Fruit fly (Drosophila melanogaster) whole organism, embryonic: ENCODE measurements around the gene CG42828.

ENCODE experiments used
- ATbp ChIP-seq: fragments of 200-800 bp; sonication (Bioruptor generic); optimal IDR thresholded peaks from 2 replicates; lab custom pipeline; 2017; ENCODE audit warnings: missing biosample characterization, mild to moderate bottlenecking, missing genetic modification characterization, missing genetic modification reagents
- Atf3 ChIP-seq: fragments of 200-800 bp; sonication (Bioruptor generic); optimal IDR thresholded peaks from 3 replicates; lab custom pipeline; 2016; ENCODE audit warnings: missing biosample characterization, missing genetic modification characterization
- CG12942 ChIP-seq: fragments of 200-800 bp; sonication (Bioruptor generic); optimal IDR thresholded peaks from 3 replicates; lab custom pipeline; 2016; ENCODE audit warnings: missing biosample characterization, missing genetic modification characterization
- CG15479 ChIP-seq: fragments of 200-800 bp; sonication (Bioruptor generic); optimal IDR thresholded peaks from 3 replicates; lab custom pipeline; 2019; ENCODE audit warnings: missing biosample characterization, mild to moderate bottlenecking, missing genetic modification characterization, moderate library complexity
- CG17612 ChIP-seq: fragments of 200-800 bp; sonication (Bioruptor generic); IDR thresholded peaks from 2 replicates; pipeline ENCODE4 v1.3.6; 2022; ENCODE audit warnings: missing biosample characterization, missing genetic modification characterization
- CG2116 ChIP-seq: fragments of 200-800 bp; sonication (Bioruptor generic); optimal IDR thresholded peaks from 3 replicates; lab custom pipeline; 2018; ENCODE audit warnings: missing biosample characterization, mild to moderate bottlenecking, missing genetic modification characterization
- CG2199 ChIP-seq: fragments of 200-800 bp; sonication (Bioruptor generic); IDR thresholded peaks from 3 replicates; pipeline ENCODE4 v1.3.6; 2022; ENCODE audit warnings: missing biosample characterization, missing genetic modification characterization
- CG2202 ChIP-seq: fragments of 200-800 bp; sonication (Bioruptor generic); optimal IDR thresholded peaks from 2 replicates; lab custom pipeline; 2018; ENCODE audit warnings: missing biosample characterization, mild to moderate bottlenecking, missing genetic modification characterization
- CG3995 ChIP-seq: fragments of 200-800 bp; sonication (Bioruptor generic); optimal IDR thresholded peaks from 3 replicates; lab custom pipeline; 2016; ENCODE audit warnings: missing biosample characterization, missing genetic modification characterization
- CG4282 ChIP-seq: fragments of 200-800 bp; sonication (Bioruptor generic); optimal IDR thresholded peaks from 2 replicates; lab custom pipeline; 2016; ENCODE audit warnings: missing biosample characterization, missing genetic modification characterization
- CG4854 ChIP-seq: fragments of 200-800 bp; sonication (Bioruptor generic); optimal IDR thresholded peaks from 2 replicates; lab custom pipeline; 2016; ENCODE audit warnings: missing biosample characterization, missing genetic modification characterization, inconsistent platforms
- CG7745 ChIP-seq: fragments of 200-800 bp; sonication (Bioruptor generic); optimal IDR thresholded peaks from 2 replicates; lab custom pipeline; 2018; ENCODE audit warnings: missing biosample characterization, mild to moderate bottlenecking, missing genetic modification characterization, moderate library complexity
- CG8281 ChIP-seq: fragments of 200-800 bp; sonication (Bioruptor generic); optimal IDR thresholded peaks from 2 replicates; lab custom pipeline; 2018; ENCODE audit warnings: missing biosample characterization, mild to moderate bottlenecking, missing genetic modification characterization, moderate library complexity
- CG9215 ChIP-seq: fragments of 200-800 bp; sonication (Bioruptor generic); IDR thresholded peaks from 2 replicates; pipeline ENCODE4 v1.3.6; 2022; ENCODE audit warnings: missing biosample characterization, missing genetic modification characterization
- CG9876 ChIP-seq: fragments of 200-800 bp; sonication (Bioruptor generic); optimal IDR thresholded peaks from 2 replicates; lab custom pipeline; 2016; ENCODE audit warnings: missing biosample characterization, missing genetic modification characterization
- CTCF ChIP-seq: fragments of 200-800 bp; sonication (Bioruptor generic); optimal IDR thresholded peaks from 2 replicates; lab custom pipeline; 2017; ENCODE audit warnings: missing biosample characterization, mild to moderate bottlenecking, missing genetic modification characterization, moderate library complexity
- CkIIα-i1 ChIP-seq: fragments of 200-800 bp; sonication (Bioruptor generic); IDR thresholded peaks from 2 replicates; pipeline ENCODE4 v1.3.6; 2022; ENCODE audit warnings: missing biosample characterization, missing genetic modification characterization
- Drgx ChIP-seq: fragments of 200-800 bp; sonication (Bioruptor generic); IDR thresholded peaks from 2 replicates; pipeline ENCODE4 v1.3.6; 2022; ENCODE audit warnings: missing biosample characterization, missing genetic modification characterization
- Fer2 ChIP-seq: fragments of 200-800 bp; sonication (Bioruptor generic); optimal IDR thresholded peaks from 2 replicates; lab custom pipeline; 2018; ENCODE audit warnings: missing biosample characterization, mild to moderate bottlenecking, missing genetic modification characterization, moderate library complexity
- Gug ChIP-seq: fragments of 200-800 bp; sonication (Bioruptor generic); IDR thresholded peaks from 4 replicates; pipeline ENCODE4 v1.3.6; 2022; ENCODE audit warnings: missing biosample characterization, missing genetic modification characterization
- Kr ChIP-seq: fragments of 200-800 bp; sonication (Bioruptor generic); optimal IDR thresholded peaks from 2 replicates; lab custom pipeline; 2017; ENCODE audit warnings: missing biosample characterization, mild to moderate bottlenecking, missing genetic modification characterization
- Lim3 ChIP-seq: fragments of 200-800 bp; sonication (Bioruptor generic); IDR thresholded peaks from 2 replicates; pipeline ENCODE4 v1.3.6; 2022; ENCODE audit warnings: missing biosample characterization, missing genetic modification characterization
- Max ChIP-seq: fragments of 200-800 bp; sonication (Bioruptor generic); optimal IDR thresholded peaks from 2 replicates; lab custom pipeline; 2016; ENCODE audit warnings: missing biosample characterization, mild to moderate bottlenecking, missing genetic modification characterization
- Poxn ChIP-seq: fragments of 200-800 bp; sonication (Bioruptor generic); IDR thresholded peaks from 2 replicates; pipeline ENCODE4 v1.3.6; 2022; ENCODE audit warnings: missing biosample characterization, missing genetic modification characterization
- Sox100B ChIP-seq: fragments of 200-800 bp; sonication (Bioruptor generic); optimal IDR thresholded peaks from 3 replicates; lab custom pipeline; 2018; ENCODE audit warnings: missing biosample characterization, mild to moderate bottlenecking, missing genetic modification characterization
- Tbp ChIP-seq: fragments of >200 bp; optimal IDR thresholded peaks from 2 replicates; lab custom pipeline; 2018; ENCODE audit warnings: missing biosample characterization, missing genetic modification characterization
- ara ChIP-seq: fragments of 200-800 bp; sonication (Bioruptor generic); IDR thresholded peaks from 2 replicates; pipeline ENCODE4 v1.3.6; 2022; ENCODE audit warnings: missing biosample characterization, missing genetic modification characterization
- ash1 ChIP-seq: fragments of 200-800 bp; sonication (Bioruptor generic); optimal IDR thresholded peaks from 2 replicates; lab custom pipeline; 2018; ENCODE audit warnings: missing biosample characterization, mild to moderate bottlenecking, missing genetic modification characterization
- ato ChIP-seq: fragments of 200-800 bp; sonication (Bioruptor generic); IDR thresholded peaks from 2 replicates; pipeline ENCODE4 v1.3.6; 2022; ENCODE audit warnings: missing biosample characterization, missing genetic modification characterization; ENCODE audit not compliant: partially characterized antibody
- az2 ChIP-seq: fragments of 200-800 bp; sonication (Bioruptor generic); optimal IDR thresholded peaks from 3 replicates; lab custom pipeline; 2016; ENCODE audit warnings: missing biosample characterization, missing genetic modification characterization
- dati ChIP-seq: fragments of 200-800 bp; sonication (Bioruptor generic); IDR thresholded peaks from 2 replicates; pipeline ENCODE4 v1.3.6; 2022; ENCODE audit warnings: missing biosample characterization, missing genetic modification characterization
- grau ChIP-seq: fragments of 200-800 bp; optimal IDR thresholded peaks from 3 replicates; lab custom pipeline; 2019; ENCODE audit warnings: missing biosample characterization, mild to moderate bottlenecking, missing genetic modification characterization, moderate library complexity
- h ChIP-seq: fragments of >200 bp; optimal IDR thresholded peaks from 2 replicates; lab custom pipeline; 2017
- insv ChIP-seq, 2 experiments: fragments of 200-800 bp; sonication (Bioruptor generic); optimal IDR thresholded peaks; 3 replicates each; lab custom pipeline; 2016 to 2018; ENCODE audit warnings: missing biosample characterization in 2 of 2, missing genetic modification characterization in 2 of 2
- kni ChIP-seq: fragments of 200-800 bp; sonication (Bioruptor generic); optimal IDR thresholded peaks from 3 replicates; lab custom pipeline; 2017; ENCODE audit warnings: mild to moderate bottlenecking, missing biosample characterization, missing genetic modification reagents, missing genetic modification characterization
- knrl ChIP-seq: fragments of 200-800 bp; sonication (Bioruptor generic); IDR thresholded peaks from 3 replicates; pipeline ENCODE4 v1.3.6; 2022; ENCODE audit warnings: missing biosample characterization, missing genetic modification characterization; ENCODE audit not compliant: partially characterized antibody
- lmd ChIP-seq: fragments of 200-800 bp; sonication (Bioruptor generic); IDR thresholded peaks from 2 replicates; pipeline ENCODE4 v1.3.6; 2022; ENCODE audit warnings: missing biosample characterization, missing genetic modification characterization
- lov ChIP-seq, 2 experiments: fragments of 200-800 bp in 1 of 2; fragments of >200 bp in 1 of 2; sonication (Bioruptor generic) in 1 of 2; IDR thresholded peaks in 1 of 2; optimal IDR thresholded peaks in 1 of 2; 2 replicates in 1 of 2; 3 replicates in 1 of 2; pipeline versions ENCODE4 v1.3.6 to Lab custom; 2017 to 2022; ENCODE audit warnings: missing biosample characterization in 1 of 2, missing genetic modification characterization in 1 of 2
- nom ChIP-seq: fragments of 200-800 bp; sonication (Bioruptor generic); optimal IDR thresholded peaks from 2 replicates; lab custom pipeline; 2017; ENCODE audit warnings: missing biosample characterization, missing genetic modification characterization, mild to moderate bottlenecking, moderate library complexity, missing genetic modification reagents
- pfk ChIP-seq: fragments of 200-800 bp; sonication (Bioruptor generic); optimal IDR thresholded peaks from 2 replicates; lab custom pipeline; 2018; ENCODE audit warnings: missing biosample characterization, mild to moderate bottlenecking, missing genetic modification characterization, moderate library complexity
- phol ChIP-seq: fragments of 200-800 bp; sonication (Bioruptor generic); optimal IDR thresholded peaks from 3 replicates; lab custom pipeline; 2018; ENCODE audit warnings: missing biosample characterization, mild to moderate bottlenecking, missing genetic modification characterization, moderate library complexity
- pita ChIP-seq: fragments of 200-800 bp; sonication (Bioruptor generic); optimal IDR thresholded peaks from 2 replicates; lab custom pipeline; 2017; ENCODE audit warnings: missing biosample characterization, mild to moderate bottlenecking, missing genetic modification characterization
- sens ChIP-seq: fragments of 200-800 bp; sonication (Bioruptor generic); peaks from one replicate; lab custom pipeline; 2016; ENCODE audit warnings: missing biosample characterization, missing genetic modification characterization
- sr ChIP-seq: fragments of 200-800 bp; sonication (Bioruptor generic); IDR thresholded peaks from 3 replicates; pipeline ENCODE4 v1.3.6; 2022; ENCODE audit warnings: missing biosample characterization, missing genetic modification characterization
- sug ChIP-seq: fragments of 200-800 bp; optimal IDR thresholded peaks from 2 replicates; lab custom pipeline; 2019; ENCODE audit warnings: missing biosample characterization, mild to moderate bottlenecking, missing genetic modification characterization, moderate library complexity
- tgo ChIP-seq: fragments of 200-800 bp; sonication (Bioruptor generic); IDR thresholded peaks from 3 replicates; pipeline ENCODE4 v1.3.6; 2022; ENCODE audit warnings: missing biosample characterization, missing genetic modification characterization
- tll ChIP-seq, 2 experiments: fragments of 200-800 bp in 1 of 2; fragments of >200 bp in 1 of 2; sonication (Bioruptor generic) in 1 of 2; optimal IDR thresholded peaks; 2 replicates each; lab custom pipeline; 2017 to 2019; ENCODE audit warnings: missing biosample characterization in 2 of 2, missing genetic modification characterization in 2 of 2, mild to moderate bottlenecking in 1 of 2, moderate library complexity in 1 of 2
- vfl ChIP-seq: fragments of 200-800 bp; sonication (Bioruptor generic); optimal IDR thresholded peaks from 2 replicates; lab custom pipeline; 2016; ENCODE audit warnings: missing biosample characterization, missing genetic modification characterization
- zen2 ChIP-seq: fragments of 200-800 bp; sonication (Bioruptor generic); IDR thresholded peaks from 3 replicates; pipeline ENCODE4 v1.3.6; 2022; ENCODE audit warnings: missing biosample characterization, missing genetic modification characterization; ENCODE audit not compliant: partially characterized antibody
- zfh1 ChIP-seq: fragments of 200-800 bp; sonication (Bioruptor generic); IDR thresholded peaks from 3 replicates; pipeline ENCODE4 v1.3.6; 2022; ENCODE audit warnings: missing biosample characterization, missing genetic modification characterization

The CG42828 gene

DNA sequence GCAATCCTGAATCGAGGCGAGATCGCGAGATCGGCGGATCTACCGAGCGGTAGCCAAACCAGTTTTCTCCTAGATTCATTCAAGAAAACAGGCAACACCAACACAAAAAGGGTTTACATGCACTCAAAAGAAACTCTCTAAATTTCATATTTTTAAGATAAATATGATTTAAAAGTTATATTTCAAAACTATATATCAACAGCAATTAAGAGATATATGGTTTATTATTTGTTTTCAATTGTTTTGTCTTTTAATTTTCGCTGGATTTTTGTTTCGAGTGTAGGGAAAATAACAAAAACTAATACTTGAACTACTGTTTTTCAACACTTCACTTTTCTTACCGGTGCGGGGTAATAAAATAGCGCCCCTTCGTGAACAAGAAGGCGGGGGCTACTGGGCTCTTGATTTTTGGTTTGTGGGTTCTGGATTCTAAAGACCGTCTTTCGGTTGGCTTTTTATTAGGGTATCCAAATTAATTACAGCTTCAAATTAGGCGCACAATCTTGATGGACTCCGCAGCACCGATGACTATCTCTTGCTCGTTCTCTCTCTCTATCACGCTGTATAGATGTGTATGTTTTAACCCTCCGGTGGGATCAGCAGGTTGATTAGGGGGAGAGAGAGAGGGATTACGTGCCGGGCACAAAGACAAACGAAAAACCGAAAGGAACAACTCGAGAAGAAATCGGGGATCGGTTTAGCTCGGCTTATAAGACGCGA, 28.3 kb upstream of the CG42828 start (continued):
- TF ChIP-seq Poxn (GFP tag; lab: Robert Waterston, UW) (no peak), dati (GFP tag; lab: Robert Waterston, UW) (no peak), Tbp (GFP tag; lab: Kevin White, UChicago) (no peak), phol (tag; lab: Kevin White, UChicago) (peak; percentile 69), sens (GFP tag; lab: Kevin White, UChicago) (peak; percentile 88), tll (GFP tag; optimal IDR thresholded peaks at IDR 0.05; lab: Kevin White, UChicago) (peak in 1 of 2 experiments; percentile 14), tgo (0 out of 3 replicates have a peak, but pooled peaks have one; percentile 13), zfh1 (0 out of 3 replicates have a peak, but pooled peaks have one; percentile 35), CkIIα-i1 (no peak), ash1 (GFP tag; lab: Kevin White, UChicago) (no peak), CG4854 (GFP tag; lab: Kevin White, UChicago) (peak; percentile 8), lov (optimal IDR thresholded peaks at IDR 0.05; lab: Kevin White, UChicago) (no peak), lov (GFP tag; IDR thresholded peaks at IDR 0.05; lab: Robert Waterston, UW) (peak; percentile 39; the same call in 1 of the 3 replicates), ato (GFP tag; lab: Robert Waterston, UW) (no peak), insv (GFP tag; optimal IDR thresholded peaks at IDR 0.05; lab: Kevin White, UChicago) (no peak), Sox100B (GFP tag; lab: Kevin White, UChicago) (peak; percentile 36), CG8281 (no peak), Atf3 (no peak), CG9876 (GFP tag; lab: Kevin White, UChicago) (no peak), CTCF (GFP tag; lab: Kevin White, UChicago) (no peak), sug (no peak), ara (GFP tag; lab: Robert Waterston, UW) (peak; percentile 67), h (lab: Kevin White, UChicago) (no peak), CG17612 (GFP tag; lab: Robert Waterston, UW) (no peak), CG9215 (GFP tag; lab: Robert Waterston, UW) (no peak), Max (GFP tag; lab: Kevin White, UChicago) (no peak), CG15479 (GFP tag; lab: Kevin White, UChicago) (no peak), az2 (peak; percentile 34), CG3995 (GFP tag; lab: Kevin White, UChicago) (no peak), sr (no peak), pfk (GFP tag; lab: Kevin White, UChicago) (no peak), knrl (GFP tag; lab: Robert Waterston, UW) (no peak), ATbp (GFP tag; lab: Kevin White, UChicago) (no peak), CG4282 (no peak), CG2202 (tag; lab: Kevin White, UChicago) (peak; percentile 45), CG2199 (GFP tag; lab: Robert Waterston, UW) (0 out of 3 replicates have a peak, but pooled peaks have one; percentile 1), Gug (GFP tag; lab: Robert Waterston, UW) (no peak), CG12942 (no peak), nom (peak; percentile 24), CG2116 (GFP tag; lab: Kevin White, UChicago) (no peak), CG7745 (tag; lab: Kevin White, UChicago) (no peak), Fer2 (tag; lab: Kevin White, UChicago) (no peak), pita (GFP tag; lab: Kevin White, UChicago) (no peak), kni (no peak), Drgx (GFP tag; lab: Robert Waterston, UW) (peak; percentile 70), Kr (GFP tag; lab: Kevin White, UChicago) (peak; percentile 56), lmd (GFP tag; lab: Robert Waterston, UW) (no peak; the same call in 1 of the 2 replicates), Lim3 (GFP tag; lab: Robert Waterston, UW) (no peak), zen2 (GFP tag; lab: Robert Waterston, UW) (no peak), vfl (GFP tag; lab: Kevin White, UChicago) (no peak), grau (peak; percentile 42)
